Worm (Caenorhabditis elegans): ENCODE measurements around the gene pals-27.

DNA sequence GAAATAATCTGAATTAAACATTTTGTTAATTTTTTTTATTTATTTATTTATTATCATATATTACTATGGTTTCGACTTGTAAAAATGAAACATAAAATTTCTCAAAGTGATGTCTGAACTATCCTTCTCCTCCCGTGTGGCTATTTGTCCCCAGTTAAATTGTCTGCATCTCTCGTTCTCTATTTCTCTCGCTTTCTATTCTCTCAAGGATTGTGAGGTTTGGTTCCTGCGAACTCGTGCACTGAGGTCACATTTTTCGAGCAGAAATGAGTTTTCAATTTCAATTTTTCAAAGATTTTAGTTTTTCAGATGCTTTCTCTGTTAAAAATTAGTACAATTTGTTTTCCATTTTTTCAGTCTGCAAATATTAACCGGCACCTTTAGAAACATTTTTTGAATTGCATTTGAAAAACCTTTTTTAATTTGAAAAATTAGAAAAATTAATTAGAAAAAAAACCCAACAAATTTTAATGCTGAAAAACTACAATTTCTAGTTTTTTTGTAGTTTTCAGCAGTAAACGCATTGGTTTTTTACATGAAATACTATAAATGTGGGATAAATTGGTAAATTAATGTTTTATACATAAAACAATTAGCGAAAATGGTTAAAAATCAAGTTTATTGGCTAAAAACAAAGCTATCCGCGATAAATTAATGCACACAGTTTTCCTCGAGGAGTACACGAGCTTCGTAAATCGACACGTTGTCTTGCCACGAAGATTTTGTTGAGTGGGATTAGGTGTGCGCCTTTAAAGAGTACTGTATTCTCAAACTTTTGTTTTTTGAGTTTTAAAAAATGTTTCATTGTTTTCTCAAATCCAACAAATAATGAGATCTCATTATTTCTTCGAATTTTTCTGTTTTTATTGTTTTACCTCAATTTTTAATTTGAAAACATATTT is 30.9 kb downstream of the pals-27 start:
- TF ChIP-seq tab-1 (GFP tag; IDR thresholded peaks at IDR 0.05) (no peak), cog-1 (tag; optimal IDR thresholded peaks at IDR 0.05) (no peak), flt-1 (GFP tag; IDR thresholded peaks at IDR 0.05) (no peak)
